Worm (Caenorhabditis elegans): ENCODE data around the gene srh-252.

srh-252 gene

ce11 chrV:17208045-17208444 lies 15.2 kb downstream of the srh-252 start, which contains the start of gene Y68A4A.13:
Gene Y68A4A.13 (minus strand): TSS chrV:17208145.
- TF ChIP-seq nhr-90 (tag; optimal IDR thresholded peaks at IDR 0.05; ENCODE audit: poor library complexity), result no peak
- TF ChIP-seq ets-5 (GFP tag; IDR thresholded peaks at IDR 0.05), result no peak
- no peak for TF ChIP-seq Y116A8C.19 (tag; optimal IDR thresholded peaks at IDR 0.05; ENCODE audit: borderline replicate concordance)
- no peak for TF ChIP-seq mdl-1 (tag; optimal IDR thresholded peaks at IDR 0.05)
- TF ChIP-seq zag-1 (tag; optimal IDR thresholded peaks at IDR 0.05), result no peak
- no peak for TF ChIP-seq ztf-11 (tag; optimal IDR thresholded peaks at IDR 0.05)
- TF ChIP-seq C16A3.4 (tag; optimal IDR thresholded peaks at IDR 0.05), result no peak
- TF ChIP-seq nhr-76 (tag; optimal IDR thresholded peaks at IDR 0.05), result no peak
- TF ChIP-seq C34B4.2 (tag; optimal IDR thresholded peaks at IDR 0.05), result no peak
- no peak for TF ChIP-seq hlh-17 (GFP tag; optimal IDR thresholded peaks at IDR 0.05; ENCODE audit: borderline replicate concordance)
- no peak for TF ChIP-seq unc-62 (GFP tag; optimal IDR thresholded peaks at IDR 0.05)
- TF ChIP-seq egl-27 (tag; optimal IDR thresholded peaks at IDR 0.05), result no peak
- no peak for TF ChIP-seq lin-35 (GFP tag; optimal IDR thresholded peaks at IDR 0.05)

- TF ChIP-seq unc-62 (GFP tag; optimal IDR thresholded peaks at IDR 0.05), result no peak
- TF ChIP-seq lsy-2 (tag; optimal IDR thresholded peaks at IDR 0.05), result no peak
- no peak for TF ChIP-seq efl-1 (optimal IDR thresholded peaks at IDR 0.05)
- no peak for TF ChIP-seq efl-1 (GFP tag; optimal IDR thresholded peaks at IDR 0.05 in 1 of 2)
- no peak for TF ChIP-seq nhr-19 (GFP tag; conservative IDR thresholded peaks at IDR 0.05)
- no peak for TF ChIP-seq lin-15B (tag; optimal IDR thresholded peaks at IDR 0.05)
- TF ChIP-seq ceh-88 (GFP tag; IDR thresholded peaks at IDR 0.05), result no peak
These were observed 16.7 kb downstream of the srh-252 start for ce11 chrV:17206469-17206868.

DNA sequence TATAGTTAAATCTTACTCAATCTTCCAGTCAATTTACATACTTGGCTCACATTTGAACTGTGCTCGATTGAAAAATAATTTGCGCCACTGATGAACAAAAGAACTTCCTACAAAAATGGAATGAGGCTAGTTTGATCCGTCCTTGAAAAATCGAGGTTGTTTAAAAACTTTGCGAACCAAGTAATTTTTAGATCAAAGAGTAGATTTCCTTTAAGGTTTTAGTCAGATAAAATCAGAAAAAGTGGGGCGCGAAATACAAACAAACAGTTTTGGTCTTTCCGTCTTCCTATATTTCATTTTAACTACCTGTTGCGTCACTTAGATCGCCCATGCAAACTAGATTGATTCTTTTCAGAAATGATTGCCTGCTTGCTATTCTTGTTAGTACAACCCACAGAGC lies 21.4 kb downstream of the srh-252 start, which contains the start of gene Y68A4A.10:
Y68A4A.10 (plus strand) TSS at position 301 of the 400 bp plus-strand sequence.
- TF ChIP-seq fkh-4 (tag; optimal IDR thresholded peaks at IDR 0.05; ENCODE audit: borderline replicate concordance) (no peak), hlh-4 (tag; optimal IDR thresholded peaks at IDR 0.05) (no peak), elt-3 (tag; optimal IDR thresholded peaks at IDR 0.05) (no peak), zag-1 (tag; optimal IDR thresholded peaks at IDR 0.05) (no peak), fkh-10 (GFP tag; optimal IDR thresholded peaks at IDR 0.05) (no peak)

DNA sequence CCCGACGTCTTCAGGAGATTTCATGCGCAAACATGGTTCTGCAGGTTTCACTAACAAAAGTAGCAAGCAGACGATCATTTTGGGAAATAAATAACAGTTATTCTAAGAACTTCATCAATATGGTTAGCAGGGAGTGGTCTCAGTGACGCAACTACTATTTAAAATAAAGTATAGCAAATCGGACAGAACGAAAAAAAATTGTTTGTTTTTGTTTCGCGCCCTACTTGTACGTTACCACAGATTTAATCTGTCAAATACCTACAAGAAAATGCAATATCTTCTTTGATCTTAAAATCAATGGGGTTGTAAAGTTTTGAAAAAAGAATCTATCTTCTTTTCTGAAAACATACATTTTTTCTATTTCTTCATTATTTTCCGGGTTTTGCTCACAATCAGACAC lies 24.3 kb downstream of the srh-252 start, which contains the start of gene srz-96:
srz-96 (plus strand) TSS at position 301 of the 400 bp plus-strand sequence.
- TF ChIP-seq aha-1 (tag; optimal IDR thresholded peaks at IDR 0.05), result no peak
- no peak for TF ChIP-seq dsc-1 (tag; optimal IDR thresholded peaks at IDR 0.05)
- TF ChIP-seq unc-86 (tag; optimal IDR thresholded peaks at IDR 0.05), result no peak
- TF ChIP-seq nhr-71 (tag; optimal IDR thresholded peaks at IDR 0.05), result no peak
- TF ChIP-seq nhr-90 (tag; optimal IDR thresholded peaks at IDR 0.05; ENCODE audit: poor library complexity), result no peak
- no peak for TF ChIP-seq ceh-63 (GFP tag; optimal IDR thresholded peaks at IDR 0.05)
- TF ChIP-seq C16A3.4 (tag; optimal IDR thresholded peaks at IDR 0.05), result no peak
- TF ChIP-seq elt-2 (tag; optimal IDR thresholded peaks at IDR 0.05), result no peak
- no peak for TF ChIP-seq sup-37 (GFP tag; optimal IDR thresholded peaks at IDR 0.05)
- TF ChIP-seq skn-1 (tag; optimal IDR thresholded peaks at IDR 0.05), result no peak
- TF ChIP-seq unc-98 (GFP tag; IDR thresholded peaks at IDR 0.05), result no peak
- TF ChIP-seq nhr-19 (GFP tag; conservative IDR thresholded peaks at IDR 0.05), result no peak
- TF ChIP-seq unc-30 (tag; optimal IDR thresholded peaks at IDR 0.05), result no peak
- TF ChIP-seq pag-3 (tag; optimal IDR thresholded peaks at IDR 0.05; ENCODE audit: borderline replicate concordance, insufficient read depth), result no peak
- no peak for TF ChIP-seq fkh-4 (tag; optimal IDR thresholded peaks at IDR 0.05; ENCODE audit: borderline replicate concordance)
- no peak for TF ChIP-seq ceh-82 (tag; optimal IDR thresholded peaks at IDR 0.05)
- TF ChIP-seq nhr-76 (tag; optimal IDR thresholded peaks at IDR 0.05), result no peak
- TF ChIP-seq nhr-237 (tag; optimal IDR thresholded peaks at IDR 0.05), result no peak
- TF ChIP-seq xbp-1 (tag; optimal IDR thresholded peaks at IDR 0.05), result no peak
